Worm (Caenorhabditis elegans): ENCODE data around the gene ZC239.5.
"Not testable (repeated sequence)": the region's sequence is repeated elsewhere in the genome, so short reads cannot be mapped to it uniquely, and the experiment has no call there.

The ZC239.5 gene

DNA sequence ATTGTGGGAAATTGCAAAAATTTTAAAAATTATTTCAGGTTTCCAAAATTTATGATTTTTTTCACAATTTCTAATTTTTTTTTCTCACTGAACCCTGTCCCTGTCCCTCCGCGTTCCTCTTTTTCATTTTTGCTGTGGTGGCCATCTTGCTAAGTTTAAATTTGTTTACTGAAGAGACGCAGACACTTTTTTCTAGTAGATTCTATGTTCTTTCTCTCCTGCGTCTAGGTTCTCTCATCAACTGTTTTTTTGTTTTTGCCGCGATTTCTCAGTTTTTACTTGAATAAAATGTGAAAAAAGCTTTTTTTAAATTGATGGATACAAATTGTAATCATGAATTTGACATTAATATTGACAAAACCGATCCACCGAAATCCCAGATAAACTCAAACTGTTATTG is 1.2 kb upstream of the ZC239.5 start, which contains the start of gene ZC239.6:
Gene ZC239.6, plus strand, starts transcription at position 381 of the 400 bp plus-strand sequence.
- TF ChIP-seq B0336.3 (GFP tag; IDR thresholded peaks at IDR 0.05) (no peak), T26A5.8 (tag; optimal IDR thresholded peaks at IDR 0.05) (no peak), hmg-1.2 (GFP tag; IDR thresholded peaks at IDR 0.05) (peak; percentile 46; the same call in 1 of the 2 replicates), hsf-1 (GFP tag; IDR thresholded peaks at IDR 0.05) (peak; percentile 53; the same call in 1 of the 2 replicates), zim-3 (tag; optimal IDR thresholded peaks at IDR 0.05) (no peak)

DNA sequence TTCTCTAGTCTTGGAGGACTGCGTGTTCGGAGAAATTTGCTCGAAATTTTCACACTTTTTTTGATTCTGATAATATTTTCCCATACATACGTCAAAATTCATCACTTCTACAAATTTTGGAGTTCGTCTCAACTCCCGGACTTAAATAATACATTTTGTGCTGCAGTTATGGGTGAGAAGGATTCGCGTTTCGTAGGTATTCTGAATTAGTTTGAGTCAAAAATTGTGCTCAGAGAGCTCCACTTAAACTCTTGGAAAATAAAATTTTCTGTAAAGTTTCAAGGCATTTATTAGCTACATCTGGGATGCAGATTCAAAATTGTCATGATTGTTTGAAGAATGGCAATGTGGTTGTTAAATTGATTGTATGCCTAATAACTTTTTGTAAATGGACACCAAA is 3.4 kb downstream of the ZC239.5 start, which contains the start of gene ZC239.4:
Gene ZC239.4, plus strand, starts transcription at position 301 of the 400 bp plus-strand sequence.
- TF ChIP-seq bed-1 (GFP tag; IDR thresholded peaks at IDR 0.05) = no peak
- TF ChIP-seq dpff-1 (tag; optimal IDR thresholded peaks at IDR 0.05) = no peak
- no peak for TF ChIP-seq madf-8 (GFP tag; conservative IDR thresholded peaks at IDR 0.05)
- TF ChIP-seq ztf-28 (GFP tag; IDR thresholded peaks at IDR 0.05) = no peak
- no peak for TF ChIP-seq sea-2 (GFP tag; IDR thresholded peaks at IDR 0.05)
- TF ChIP-seq egl-18 (GFP tag; IDR thresholded peaks at IDR 0.05) = no peak
- no peak for TF ChIP-seq attf-3 (GFP tag; conservative IDR thresholded peaks at IDR 0.05)
- no peak for TF ChIP-seq tbx-9 (tag; optimal IDR thresholded peaks at IDR 0.05; ENCODE audit: borderline replicate concordance)
- TF ChIP-seq lin-54 (GFP tag; optimal IDR thresholded peaks at IDR 0.05) = no peak
- no peak for TF ChIP-seq C17E4.6 (GFP tag; IDR thresholded peaks at IDR 0.05)
- no peak for TF ChIP-seq mes-4 (tag; optimal IDR thresholded peaks at IDR 0.05)
- no peak for TF ChIP-seq Y53G8AR.9 (GFP tag; conservative IDR thresholded peaks at IDR 0.05)
- no peak for TF ChIP-seq ztf-22 (GFP tag; optimal IDR thresholded peaks at IDR 0.05)
- TF ChIP-seq Y95B8A.8 (GFP tag; IDR thresholded peaks at IDR 0.05) = no peak

DNA sequence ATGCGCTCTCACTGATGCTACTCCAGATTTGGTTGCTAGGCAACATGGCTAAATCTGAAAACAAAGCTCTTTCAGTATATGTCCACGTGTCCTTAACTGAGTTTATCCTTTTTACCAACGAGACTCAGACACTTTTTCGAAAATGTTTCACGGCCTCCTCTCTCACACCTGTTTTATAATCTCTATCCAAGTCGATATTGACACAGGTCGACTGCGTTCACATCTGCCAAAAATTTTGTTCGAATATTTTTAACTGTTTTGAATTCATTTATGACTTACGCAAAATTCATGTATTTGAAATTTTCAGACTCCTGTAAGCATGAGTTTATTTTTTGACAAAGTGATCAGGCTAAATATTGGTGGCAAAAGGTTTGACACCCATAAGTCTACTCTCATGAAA is 5.3 kb downstream of the ZC239.5 start, which contains the start of gene ZC239.3:
Gene ZC239.3, plus strand, starts transcription at position 301 of the 400 bp plus-strand sequence.
- TF ChIP-seq aptf-2 (GFP tag; conservative IDR thresholded peaks at IDR 0.05); B0261.1 (tag; optimal IDR thresholded peaks at IDR 0.05); mcd-1 (GFP tag; IDR thresholded peaks at IDR 0.05): not testable (repeated sequence)

DNA sequence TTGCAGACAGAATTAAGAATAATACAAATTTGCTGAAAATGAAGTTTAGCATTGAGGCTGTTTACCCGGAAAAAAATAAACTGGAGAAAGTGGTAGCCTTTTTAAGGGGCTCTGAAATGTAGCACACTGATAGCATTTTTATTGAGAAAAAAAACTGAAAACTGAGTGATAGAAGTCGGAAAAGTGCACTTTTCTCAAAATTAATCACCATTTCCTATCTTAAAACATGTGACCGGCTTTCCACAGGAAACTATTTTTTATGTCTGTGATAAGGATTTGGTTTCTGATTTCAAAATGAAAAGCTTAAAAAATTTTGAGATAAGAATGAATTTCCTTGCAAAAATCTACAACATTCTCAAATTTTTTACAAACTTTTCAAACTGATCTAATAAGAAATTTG is 10.3 kb downstream of the ZC239.5 start, which contains the start of gene ZC239.22:
Gene ZC239.22, minus strand, starts transcription at position 101 of the 400 bp plus-strand sequence.
- TF ChIP-seq dpl-1 (GFP tag; optimal IDR thresholded peaks at IDR 0.05) (no peak), zfh-2 (GFP tag; conservative IDR thresholded peaks at IDR 0.05) (no peak), nfya-2 (GFP tag; IDR thresholded peaks at IDR 0.05) (no peak), unc-130 (GFP tag; optimal IDR thresholded peaks at IDR 0.05) (no peak), nhr-90 (tag; optimal IDR thresholded peaks at IDR 0.05) (no peak), athp-1 (tag; optimal IDR thresholded peaks at IDR 0.05) (no peak)

DNA sequence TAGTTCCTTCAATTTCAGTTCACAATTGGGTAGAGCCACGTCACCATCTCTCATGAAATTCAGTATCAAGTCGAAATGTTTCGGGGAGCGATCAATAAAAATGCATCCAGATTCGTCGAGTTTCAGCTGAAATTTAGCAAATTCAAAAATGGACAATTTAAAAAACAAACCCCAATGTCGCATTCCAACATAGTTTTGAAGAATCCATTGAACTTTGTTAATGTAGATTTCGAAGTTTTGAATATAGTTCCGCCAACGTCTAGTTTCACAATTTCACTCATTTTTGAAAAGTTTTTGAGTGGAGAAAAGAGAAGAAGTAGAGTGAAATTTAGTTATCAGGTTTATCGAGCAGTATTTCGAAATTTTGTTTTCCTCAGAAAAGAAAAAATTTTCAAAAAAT is 11.3 kb downstream of the ZC239.5 start, which contains the start of gene ZC239.14:
Gene ZC239.14, minus strand, starts transcription at position 305 of the 400 bp plus-strand sequence.
- TF ChIP-seq lag-1 (GFP tag; IDR thresholded peaks at IDR 0.05) (no peak), nhr-27 (tag; optimal IDR thresholded peaks at IDR 0.05) (no peak), F49E8.2 (tag; optimal IDR thresholded peaks at IDR 0.05; ENCODE audit: insufficient read depth) (no peak)

DNA sequence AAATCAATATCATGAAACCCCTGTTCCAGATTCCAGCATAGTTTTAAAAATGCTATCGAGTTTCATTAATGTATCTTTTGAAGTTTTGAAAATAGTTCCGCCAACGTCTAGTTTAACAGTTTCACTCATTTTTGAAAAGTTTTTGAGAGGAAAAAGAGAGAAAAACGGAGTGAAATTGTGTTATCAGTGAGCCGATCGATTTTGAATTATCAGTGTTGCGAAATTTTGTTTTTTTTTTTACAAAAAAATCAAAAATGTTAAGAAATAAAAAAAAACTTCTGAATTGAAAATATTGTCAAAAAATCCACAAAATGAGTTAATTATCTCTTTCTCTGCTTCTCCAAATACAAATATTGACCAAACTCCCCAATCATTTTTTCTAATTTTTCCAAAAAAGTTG is 12.2 kb downstream of the ZC239.5 start, which contains the start of gene ZC239.13:
Gene ZC239.13, minus strand, starts transcription at position 154 of the 400 bp plus-strand sequence.
- no peak for TF ChIP-seq nhr-120 (GFP tag; IDR thresholded peaks at IDR 0.05)
- TF ChIP-seq cebp-1 (GFP tag; IDR thresholded peaks at IDR 0.05) = peak; percentile 74; the same call in 1 of the 2 replicates
- TF ChIP-seq cebp-1 (tag; optimal IDR thresholded peaks at IDR 0.05) = peak; percentile 78
